Fruit fly (Drosophila melanogaster) whole organism, embryonic: Measurements from ENCODE around the gene mRpL10.

ENCODE experiments used
- Atf6 ChIP-seq: fragments of 200-800 bp; sonication (Bioruptor generic); IDR thresholded peaks from 2 replicates; pipeline ENCODE4 v1.3.6; 2022; ENCODE audit warnings: missing biosample characterization, missing genetic modification characterization
- Bgb ChIP-seq: fragments of 200-800 bp; sonication (Bioruptor generic); IDR thresholded peaks from 2 replicates; pipeline ENCODE4 v1.3.6; 2022; ENCODE audit warnings: missing biosample characterization, missing genetic modification characterization; ENCODE audit not compliant: partially characterized antibody
- BtbVII ChIP-seq: fragments of 200-800 bp; sonication (Bioruptor generic); optimal IDR thresholded peaks from 3 replicates; lab custom pipeline; 2017; ENCODE audit warnings: missing biosample characterization, mild to moderate bottlenecking, missing genetic modification characterization
- Bteb2 ChIP-seq: fragments of 200-800 bp; sonication (Bioruptor generic); optimal IDR thresholded peaks from 2 replicates; lab custom pipeline; 2016; ENCODE audit warnings: missing biosample characterization, missing genetic modification characterization
- CG10147 ChIP-seq: fragments of 200-800 bp; sonication (Bioruptor generic); optimal IDR thresholded peaks from 2 replicates; lab custom pipeline; 2019; ENCODE audit warnings: missing biosample characterization, mild to moderate bottlenecking, missing genetic modification characterization, moderate library complexity
- CG11247 ChIP-seq: fragments of 200-800 bp; sonication (Bioruptor generic); IDR thresholded peaks from 2 replicates; pipeline ENCODE4 v1.3.6; 2022; ENCODE audit warnings: missing biosample characterization, missing genetic modification characterization
- CG11456 ChIP-seq: fragments of 200-800 bp; sonication (Bioruptor generic); IDR thresholded peaks from 3 replicates; pipeline ENCODE4 v1.3.6; 2022; ENCODE audit warnings: missing biosample characterization, missing genetic modification characterization
- CG14441 ChIP-seq: fragments of 200-800 bp; sonication (Bioruptor generic); IDR thresholded peaks from 2 replicates; pipeline ENCODE4 v1.3.6; 2022; ENCODE audit warnings: missing biosample characterization, missing genetic modification characterization
- CG15479 ChIP-seq: fragments of 200-800 bp; sonication (Bioruptor generic); optimal IDR thresholded peaks from 3 replicates; lab custom pipeline; 2019; ENCODE audit warnings: missing biosample characterization, mild to moderate bottlenecking, missing genetic modification characterization, moderate library complexity
- CG30403 ChIP-seq: fragments of 200-800 bp; sonication (Bioruptor generic); optimal IDR thresholded peaks from 3 replicates; lab custom pipeline; 2016; ENCODE audit warnings: missing biosample characterization, missing genetic modification characterization
- CG3163 ChIP-seq: fragments of 200-800 bp; sonication (Bioruptor generic); optimal IDR thresholded peaks from 3 replicates; lab custom pipeline; 2016; ENCODE audit warnings: missing biosample characterization, missing genetic modification characterization
- CG34376 ChIP-seq: fragments of 200-800 bp; sonication (Bioruptor generic); optimal IDR thresholded peaks from 2 replicates; lab custom pipeline; 2018; ENCODE audit warnings: missing biosample characterization, mild to moderate bottlenecking, missing genetic modification characterization
- CG7556 ChIP-seq: fragments of 200-800 bp; sonication (Bioruptor generic); optimal IDR thresholded peaks from 2 replicates; lab custom pipeline; 2017; ENCODE audit warnings: missing biosample characterization, mild to moderate bottlenecking, missing genetic modification characterization
- CG7839 ChIP-seq: fragments of 200-800 bp; sonication (Bioruptor generic); optimal IDR thresholded peaks from 3 replicates; lab custom pipeline; 2018; ENCODE audit warnings: missing biosample characterization, mild to moderate bottlenecking, missing genetic modification characterization, moderate library complexity
- CG7987 ChIP-seq: fragments of 200-800 bp; sonication (Bioruptor generic); optimal IDR thresholded peaks from 2 replicates; lab custom pipeline; 2018; ENCODE audit warnings: missing biosample characterization, mild to moderate bottlenecking, missing genetic modification characterization, moderate library complexity
- CG8478 ChIP-seq: fragments of >200 bp; optimal IDR thresholded peaks from 2 replicates; lab custom pipeline; 2018
- CG9215 ChIP-seq: fragments of 200-800 bp; sonication (Bioruptor generic); IDR thresholded peaks from 2 replicates; pipeline ENCODE4 v1.3.6; 2022; ENCODE audit warnings: missing biosample characterization, missing genetic modification characterization
- CG9797 ChIP-seq: fragments of 200-800 bp; sonication (Bioruptor generic); optimal IDR thresholded peaks from 3 replicates; lab custom pipeline; 2018; ENCODE audit warnings: missing biosample characterization, mild to moderate bottlenecking, missing genetic modification characterization
- Camta ChIP-seq: fragments of 200-800 bp; sonication (Bioruptor generic); optimal IDR thresholded peaks from 2 replicates; lab custom pipeline; 2016; ENCODE audit warnings: missing biosample characterization, missing genetic modification characterization
- E2f1 ChIP-seq: fragments of 200-800 bp; sonication (Bioruptor generic); IDR thresholded peaks from 2 replicates; pipeline ENCODE4 v1.3.6; 2022; ENCODE audit warnings: missing biosample characterization, missing genetic modification characterization
- Elba2 ChIP-seq: fragments of 200-800 bp; sonication (Bioruptor generic); optimal IDR thresholded peaks from 3 replicates; lab custom pipeline; 2016; ENCODE audit warnings: missing biosample characterization, missing genetic modification characterization
- Ets97D ChIP-seq: fragments of 200-800 bp; sonication (Bioruptor generic); optimal IDR thresholded peaks from 3 replicates; lab custom pipeline; 2016; ENCODE audit warnings: missing biosample characterization, missing genetic modification characterization
- HLH3B ChIP-seq: fragments of 200-800 bp; sonication (Bioruptor generic); IDR thresholded peaks from 2 replicates; pipeline ENCODE4 v1.3.6; 2022; ENCODE audit warnings: missing biosample characterization, missing genetic modification characterization
- HmgZ ChIP-seq: fragments of 200-800 bp; sonication (Bioruptor generic); optimal IDR thresholded peaks from 2 replicates; lab custom pipeline; 2018; ENCODE audit warnings: missing biosample characterization, mild to moderate bottlenecking, missing genetic modification characterization
- Hr39 ChIP-seq: fragments of >200 bp; optimal IDR thresholded peaks from 2 replicates; lab custom pipeline; 2017
- Mad ChIP-seq: fragments of 200-800 bp; sonication (Bioruptor generic); optimal IDR thresholded peaks from 2 replicates; lab custom pipeline; 2016; ENCODE audit warnings: missing biosample characterization, missing genetic modification characterization
- Meics ChIP-seq: fragments of 200-800 bp; sonication (Bioruptor generic); optimal IDR thresholded peaks from 2 replicates; lab custom pipeline; 2017; ENCODE audit warnings: missing biosample characterization, mild to moderate bottlenecking, missing genetic modification characterization
- Oaz ChIP-seq: fragments of 200-800 bp; sonication (Bioruptor generic); IDR thresholded peaks from 2 replicates; pipeline ENCODE4 v1.3.6; 2022; ENCODE audit warnings: missing biosample characterization, missing genetic modification characterization
- Oli ChIP-seq: fragments of 200-800 bp; sonication (Bioruptor generic); optimal IDR thresholded peaks from 2 replicates; lab custom pipeline; 2018; ENCODE audit warnings: missing biosample characterization, mild to moderate bottlenecking, missing genetic modification characterization, moderate library complexity
- Opbp ChIP-seq: fragments of 200-800 bp; sonication (Bioruptor generic); IDR thresholded peaks from 3 replicates; pipeline ENCODE4 v1.3.6; 2022; ENCODE audit warnings: missing biosample characterization, missing genetic modification characterization; ENCODE audit not compliant: partially characterized antibody
- Optix ChIP-seq: fragments of 200-800 bp; sonication (Bioruptor generic); IDR thresholded peaks from 3 replicates; pipeline ENCODE4 v1.3.6; 2022; ENCODE audit warnings: missing biosample characterization, missing genetic modification characterization
- PHDP ChIP-seq: fragments of 200-800 bp; sonication (Bioruptor generic); optimal IDR thresholded peaks from 3 replicates; lab custom pipeline; 2018; ENCODE audit warnings: missing biosample characterization, mild to moderate bottlenecking, missing genetic modification characterization, moderate library complexity
- Pdp1 ChIP-seq, 2 experiments: fragments of 200-800 bp; sonication (Bioruptor generic); optimal IDR thresholded peaks; 3 replicates each; lab custom pipeline; 2016; ENCODE audit warnings: missing biosample characterization in 2 of 2, missing genetic modification characterization in 2 of 2, mild to moderate bottlenecking in 1 of 2, moderate library complexity in 1 of 2
- Usf ChIP-seq: fragments of 200-800 bp; sonication (Bioruptor generic); optimal IDR thresholded peaks from 2 replicates; lab custom pipeline; 2017; ENCODE audit warnings: missing genotype, missing biosample characterization, missing genetic modification characterization
- aop ChIP-seq: fragments of 200-800 bp; sonication (Bioruptor generic); IDR thresholded peaks from 2 replicates; pipeline ENCODE4 v1.3.6; 2022; ENCODE audit warnings: missing biosample characterization, missing genetic modification characterization
- ato ChIP-seq: fragments of 200-800 bp; sonication (Bioruptor generic); IDR thresholded peaks from 2 replicates; pipeline ENCODE4 v1.3.6; 2022; ENCODE audit warnings: missing biosample characterization, missing genetic modification characterization; ENCODE audit not compliant: partially characterized antibody
- bbx ChIP-seq: fragments of 200-800 bp; sonication (Bioruptor generic); IDR thresholded peaks from 2 replicates; pipeline ENCODE4 v1.3.6; 2022; ENCODE audit warnings: missing biosample characterization, missing genetic modification characterization; ENCODE audit not compliant: partially characterized antibody
- cad ChIP-seq: fragments of >200 bp; optimal IDR thresholded peaks from 2 replicates; lab custom pipeline; 2017; ENCODE audit warnings: missing biosample characterization, missing genetic modification characterization
- dati ChIP-seq: fragments of 200-800 bp; sonication (Bioruptor generic); IDR thresholded peaks from 2 replicates; pipeline ENCODE4 v1.3.6; 2022; ENCODE audit warnings: missing biosample characterization, missing genetic modification characterization
- en ChIP-seq: fragments of 200-800 bp; sonication (Bioruptor generic); optimal IDR thresholded peaks from 2 replicates; lab custom pipeline; 2016; ENCODE audit warnings: missing biosample characterization, missing genetic modification characterization
- eve ChIP-seq, 2 experiments: fragments of >200 bp; optimal IDR thresholded peaks; 2 replicates each; lab custom pipeline; 2017; ENCODE audit warnings: missing biosample characterization in 2 of 2, missing genetic modification characterization in 2 of 2
- exex ChIP-seq: fragments of 200-800 bp; sonication (Bioruptor generic); optimal IDR thresholded peaks from 4 replicates; lab custom pipeline; 2018; ENCODE audit warnings: missing biosample characterization, mild to moderate bottlenecking, missing genetic modification characterization, moderate library complexity
- hb ChIP-seq: fragments of 200-800 bp; sonication (Bioruptor generic); IDR thresholded peaks from 3 replicates; pipeline ENCODE4 v1.3.6; 2022; ENCODE audit warnings: missing biosample characterization, missing genetic modification characterization; ENCODE audit not compliant: partially characterized antibody
- pho ChIP-seq: fragments of 200-800 bp; sonication (Bioruptor generic); optimal IDR thresholded peaks from 2 replicates; lab custom pipeline; 2016; ENCODE audit warnings: missing biosample characterization, missing genetic modification characterization
- run ChIP-seq: fragments of 200-800 bp; sonication (Bioruptor generic); optimal IDR thresholded peaks from 3 replicates; lab custom pipeline; 2018; ENCODE audit warnings: missing biosample characterization, mild to moderate bottlenecking, missing genetic modification characterization
- tio ChIP-seq: fragments of 200-800 bp; sonication (Bioruptor generic); optimal IDR thresholded peaks from 2 replicates; lab custom pipeline; 2017; ENCODE audit warnings: missing biosample characterization, missing genetic modification characterization, inconsistent platforms
- tll ChIP-seq, 2 experiments: fragments of 200-800 bp in 1 of 2; fragments of >200 bp in 1 of 2; sonication (Bioruptor generic) in 1 of 2; optimal IDR thresholded peaks; 2 replicates each; lab custom pipeline; 2017 to 2019; ENCODE audit warnings: missing biosample characterization in 2 of 2, missing genetic modification characterization in 2 of 2, mild to moderate bottlenecking in 1 of 2, moderate library complexity in 1 of 2
- unpg ChIP-seq: fragments of 200-800 bp; sonication (Bioruptor generic); optimal IDR thresholded peaks from 3 replicates; lab custom pipeline; 2018; ENCODE audit warnings: missing biosample characterization, mild to moderate bottlenecking, missing genetic modification characterization, moderate library complexity
- z ChIP-seq: fragments of 200-800 bp; sonication (Bioruptor generic); IDR thresholded peaks from 3 replicates; pipeline ENCODE4 v1.3.6; 2022; ENCODE audit warnings: missing biosample characterization, missing genetic modification characterization

mRpL10 gene

dm6 chr2L:166115-167069, 37.2 kb upstream of the mRpL10 start (continued):
- peak; percentile 8 for TF ChIP-seq tio (GFP tag; lab: Kevin White, UChicago)
- peak; percentile 53 to 96 for TF ChIP-seq Pdp1 (GFP tag; optimal IDR thresholded peaks at IDR 0.05; lab: Kevin White, UChicago)
- no peak for TF ChIP-seq CG11456 (GFP tag; lab: Robert Waterston, UW)
- TF ChIP-seq Usf (GFP tag; lab: Kevin White, UChicago) = no peak
- TF ChIP-seq E2f1 (GFP tag; lab: Robert Waterston, UW) = no peak
- TF ChIP-seq CG3163 = peak; percentile 42
- no peak for TF ChIP-seq hb (GFP tag; lab: Robert Waterston, UW)
- TF ChIP-seq Elba2 (GFP tag; lab: Kevin White, UChicago) = no peak
- no peak for TF ChIP-seq ato (GFP tag; lab: Robert Waterston, UW)
- no peak for TF ChIP-seq cad (GFP tag; lab: Kevin White, UChicago)
- peak; percentile 97 for TF ChIP-seq CG34376 (GFP tag; lab: Kevin White, UChicago)
- TF ChIP-seq CG7987 = peak; percentile 92
- no peak for TF ChIP-seq Opbp (GFP tag; lab: Robert Waterston, UW)
- peak; percentile 89 for TF ChIP-seq HmgZ (tag; lab: Kevin White, UChicago)
- TF ChIP-seq CG7556 (GFP tag; lab: Kevin White, UChicago) = peak; percentile 80
- TF ChIP-seq en = peak; percentile 41
- TF ChIP-seq CG7839 (tag; lab: Kevin White, UChicago) = peak; percentile 33
- peak; percentile 22 for TF ChIP-seq Mad
- peak; percentile 82 for TF ChIP-seq CG10147
- TF ChIP-seq bbx = no peak
- TF ChIP-seq CG30403 (GFP tag; lab: Kevin White, UChicago) = peak; percentile 27
- peak; percentile 88 for TF ChIP-seq BtbVII (GFP tag; lab: Kevin White, UChicago)
- no peak for TF ChIP-seq z (GFP tag; lab: Robert Waterston, UW)
- TF ChIP-seq Oaz (GFP tag; lab: Robert Waterston, UW) = no peak
- no peak for TF ChIP-seq Atf6 (GFP tag; lab: Robert Waterston, UW)
- no peak for TF ChIP-seq Ets97D
- no peak for TF ChIP-seq Optix (GFP tag; lab: Robert Waterston, UW)
- TF ChIP-seq Oli = peak; percentile 3
- peak; percentile 87 for TF ChIP-seq CG15479 (GFP tag; lab: Kevin White, UChicago)
- TF ChIP-seq aop (GFP tag; lab: Robert Waterston, UW) = no peak
- TF ChIP-seq Bteb2 = peak; percentile 34
- no peak for TF ChIP-seq eve (GFP tag; optimal IDR thresholded peaks at IDR 0.05; lab: Kevin White, UChicago)
- TF ChIP-seq CG8478 (lab: Kevin White, UChicago) = no peak
- no peak for TF ChIP-seq Bgb
- TF ChIP-seq PHDP (tag; lab: Kevin White, UChicago) = peak; percentile 81
- TF ChIP-seq unpg (GFP tag; lab: Kevin White, UChicago) = peak; percentile 68
- TF ChIP-seq Camta = no peak
- peak; percentile 82 for TF ChIP-seq exex (tag; lab: Kevin White, UChicago)
- no peak for TF ChIP-seq CG14441
- no peak for TF ChIP-seq HLH3B
- TF ChIP-seq Meics (GFP tag; lab: Kevin White, UChicago) = peak; percentile 80
- TF ChIP-seq run = peak; percentile 77
- TF ChIP-seq dati = no peak
- no peak for TF ChIP-seq CG9215
- TF ChIP-seq CG9797 (GFP tag; lab: Kevin White, UChicago) = no peak
- TF ChIP-seq Hr39 (lab: Kevin White, UChicago) = no peak
- no peak for TF ChIP-seq CG11247
- TF ChIP-seq tll (GFP tag; optimal IDR thresholded peaks at IDR 0.05; lab: Kevin White, UChicago) = peak in 1 of 2 experiments; percentile 94
- peak; percentile 69 for TF ChIP-seq pho (GFP tag; lab: Kevin White, UChicago)
